Fruit fly (Drosophila melanogaster) whole organism, pupa: ENCODE data around the gene CG16953.

ENCODE experiments used
- CG10348 ChIP-seq: fragments of 200-800 bp; sonication (Bioruptor generic); IDR thresholded peaks from 2 replicates; pipeline ENCODE4 v1.3.6; 2022; ENCODE audit warnings: missing biosample characterization, missing genetic modification characterization
- CG12605 ChIP-seq: fragments of 200-800 bp; sonication (Bioruptor generic); IDR thresholded peaks from 2 replicates; pipeline ENCODE4 v1.3.6; 2022; ENCODE audit warnings: missing biosample characterization, missing genetic modification characterization
- CG14655 ChIP-seq: fragments of 200-800 bp; sonication (Bioruptor generic); optimal IDR thresholded peaks from 3 replicates; lab custom pipeline; 2017; ENCODE audit warnings: mild to moderate bottlenecking, missing biosample characterization, missing genetic modification reagents, missing genetic modification characterization
- CG15710 ChIP-seq: fragments of 200-800 bp; sonication (Bioruptor generic); optimal IDR thresholded peaks from 2 replicates; lab custom pipeline; 2018; ENCODE audit warnings: missing biosample characterization, mild to moderate bottlenecking, missing genetic modification characterization, moderate library complexity
- CG34367 ChIP-seq: fragments of 200-800 bp; sonication (Bioruptor generic); optimal IDR thresholded peaks from 2 replicates; lab custom pipeline; 2018; ENCODE audit warnings: missing biosample characterization, mild to moderate bottlenecking, missing genetic modification characterization
- CG4496 ChIP-seq: fragments of 200-800 bp; sonication (Bioruptor generic); IDR thresholded peaks from 3 replicates; pipeline ENCODE4 v1.3.6; 2022; ENCODE audit warnings: missing biosample characterization, missing genetic modification characterization
- CG9948 ChIP-seq: fragments of 200-800 bp; sonication (Bioruptor generic); optimal IDR thresholded peaks from 2 replicates; lab custom pipeline; 2018; ENCODE audit warnings: missing biosample characterization, mild to moderate bottlenecking, missing genetic modification characterization, moderate library complexity
- D1 ChIP-seq: fragments of 200-800 bp; sonication (Bioruptor generic); optimal IDR thresholded peaks from 2 replicates; lab custom pipeline; 2018; ENCODE audit warnings: missing biosample characterization, mild to moderate bottlenecking, missing genetic modification characterization, moderate library complexity
- EcR ChIP-seq: fragments of 200-800 bp; sonication (Bioruptor generic); optimal IDR thresholded peaks from 3 replicates; lab custom pipeline; 2019; ENCODE audit warnings: missing biosample characterization, missing genetic modification characterization, mild to moderate bottlenecking, moderate library complexity, missing genetic modification reagents
- Ets98B ChIP-seq: fragments of 200-800 bp; sonication (Bioruptor generic); IDR thresholded peaks from 2 replicates; pipeline ENCODE4 v1.3.6; 2022; ENCODE audit warnings: missing biosample characterization, missing genetic modification characterization
- Pif1A ChIP-seq: fragments of 200-800 bp; sonication (Bioruptor generic); optimal IDR thresholded peaks from 3 replicates; lab custom pipeline; 2016; ENCODE audit warnings: missing biosample characterization, missing genetic modification characterization
- Pif1B ChIP-seq: fragments of 200-800 bp; sonication (Bioruptor generic); optimal IDR thresholded peaks from 3 replicates; lab custom pipeline; 2016; ENCODE audit warnings: missing biosample characterization, missing genetic modification characterization
- gl ChIP-seq: fragments of 200-800 bp; sonication (Bioruptor generic); optimal IDR thresholded peaks from 2 replicates; lab custom pipeline; 2018; ENCODE audit warnings: missing biosample characterization, mild to moderate bottlenecking, missing genetic modification characterization
- rn ChIP-seq: fragments of 200-800 bp; sonication (Bioruptor generic); IDR thresholded peaks from 2 replicates; pipeline ENCODE4 v1.3.6; 2022; ENCODE audit warnings: missing biosample characterization, missing genetic modification characterization

- TF ChIP-seq CG14655 (GFP tag; lab: Kevin White, UChicago) (no peak), CG4496 (GFP tag; lab: Robert Waterston, UW) (no peak), Pif1B (no peak), Pif1A (no peak), Ets98B (GFP tag; lab: Robert Waterston, UW) (no peak), CG9948 (no peak), D1 (no peak), CG12605 (GFP tag; lab: Robert Waterston, UW) (no peak), rn (GFP tag; lab: Robert Waterston, UW) (no peak), CG10348 (GFP tag; lab: Robert Waterston, UW) (no peak), gl (tag; lab: Kevin White, UChicago) (no peak), CG34367 (tag; lab: Kevin White, UChicago) (no peak), EcR (GFP tag; lab: Kevin White, UChicago) (no peak), CG15710 (tag; lab: Kevin White, UChicago) (no peak)
These were observed 41.9 kb downstream of the CG16953 start for dm6 chr3R:20543719-20544118.
